Fruit fly (Drosophila melanogaster) whole organism, embryonic: ENCODE data around the gene Andorra.
A peak's percentile ranks its signal among the peaks of the same experiment; 100 is the strongest.

Experiments
- BEAF-32 ChIP-seq: fragments of 200-800 bp; sonication (Bioruptor generic); optimal IDR thresholded peaks from 3 replicates; lab custom pipeline; 2017; ENCODE audit warnings: missing biosample characterization, missing genetic modification characterization, mild to moderate bottlenecking, moderate library complexity, missing genetic modification reagents
- CG10565 ChIP-seq: fragments of 200-800 bp; sonication (Bioruptor generic); optimal IDR thresholded peaks from 3 replicates; lab custom pipeline; 2016; ENCODE audit warnings: missing biosample characterization, mild to moderate bottlenecking, missing genetic modification characterization
- CG11093 ChIP-seq: fragments of 200-800 bp; sonication (Bioruptor generic); IDR thresholded peaks from 3 replicates; pipeline ENCODE4 v1.3.6; 2022; ENCODE audit warnings: missing biosample characterization, missing genetic modification characterization
- CG11504 ChIP-seq: fragments of 200-800 bp; sonication (Bioruptor generic); optimal IDR thresholded peaks from 3 replicates; lab custom pipeline; 2019; ENCODE audit warnings: missing biosample characterization, mild to moderate bottlenecking, missing genetic modification characterization, moderate library complexity
- CG12104 ChIP-seq: fragments of 200-800 bp; sonication (Bioruptor generic); optimal IDR thresholded peaks from 3 replicates; lab custom pipeline; 2016; ENCODE audit warnings: missing biosample characterization, missing genetic modification characterization
- CG13296 ChIP-seq: fragments of 200-800 bp; sonication (Bioruptor generic); optimal IDR thresholded peaks from 3 replicates; lab custom pipeline; 2018; ENCODE audit warnings: missing biosample characterization, mild to moderate bottlenecking, missing genetic modification characterization
- CG13894 ChIP-seq: fragments of 200-800 bp; sonication (Bioruptor generic); optimal IDR thresholded peaks from 3 replicates; lab custom pipeline; 2018; ENCODE audit warnings: missing biosample characterization, mild to moderate bottlenecking, missing genetic modification characterization, moderate library complexity
- CG16815 ChIP-seq: fragments of 200-800 bp; sonication (Bioruptor generic); optimal IDR thresholded peaks from 3 replicates; lab custom pipeline; 2017; ENCODE audit warnings: missing biosample characterization, mild to moderate bottlenecking, missing genetic modification characterization
- CG17328 ChIP-seq: fragments of 200-800 bp; sonication (Bioruptor generic); IDR thresholded peaks from 2 replicates; pipeline ENCODE4 v1.3.6; 2022; ENCODE audit warnings: missing biosample characterization, missing genetic modification characterization
- CG18262 ChIP-seq: fragments of 200-800 bp; optimal IDR thresholded peaks from 3 replicates; lab custom pipeline; 2019; ENCODE audit warnings: missing biosample characterization, mild to moderate bottlenecking, missing genetic modification characterization, moderate library complexity
- CG18599 ChIP-seq: fragments of 200-800 bp; sonication (Bioruptor generic); optimal IDR thresholded peaks from 3 replicates; lab custom pipeline; 2017; ENCODE audit warnings: missing biosample characterization, missing genetic modification characterization, mild to moderate bottlenecking, moderate library complexity, missing genetic modification reagents
- CG2199 ChIP-seq: fragments of 200-800 bp; sonication (Bioruptor generic); IDR thresholded peaks from 3 replicates; pipeline ENCODE4 v1.3.6; 2022; ENCODE audit warnings: missing biosample characterization, missing genetic modification characterization
- CG31224 ChIP-seq: fragments of 200-800 bp; sonication (Bioruptor generic); IDR thresholded peaks from 2 replicates; pipeline ENCODE4 v1.3.6; 2022; ENCODE audit warnings: missing biosample characterization, missing genetic modification characterization
- CG34422 ChIP-seq: fragments of 200-800 bp; sonication (Bioruptor generic); IDR thresholded peaks from 3 replicates; pipeline ENCODE4 v1.3.6; 2022; ENCODE audit warnings: missing biosample characterization, missing genetic modification characterization
- CG3995 ChIP-seq: fragments of 200-800 bp; sonication (Bioruptor generic); optimal IDR thresholded peaks from 3 replicates; lab custom pipeline; 2016; ENCODE audit warnings: missing biosample characterization, missing genetic modification characterization
- CG42726 ChIP-seq: fragments of 200-800 bp; sonication (Bioruptor generic); IDR thresholded peaks from 2 replicates; pipeline ENCODE4 v1.3.6; 2022; ENCODE audit warnings: missing biosample characterization, missing genetic modification characterization; ENCODE audit not compliant: partially characterized antibody
- CG5953 ChIP-seq: fragments of 200-800 bp; sonication (Bioruptor generic); IDR thresholded peaks from 2 replicates; pipeline ENCODE4 v1.3.6; 2022; ENCODE audit warnings: missing biosample characterization, missing genetic modification characterization
- CG8290 ChIP-seq, 3 experiments: fragments of 200-800 bp; sonication (Bioruptor generic); optimal IDR thresholded peaks; 2 replicates each; lab custom pipeline; 2016 to 2019; ENCODE audit warnings: missing biosample characterization in 3 of 3, missing genetic modification characterization in 3 of 3, mild to moderate bottlenecking in 2 of 3, moderate library complexity in 1 of 3
- CG8388 ChIP-seq: fragments of 200-800 bp; sonication (Bioruptor generic); optimal IDR thresholded peaks from 2 replicates; lab custom pipeline; 2019; ENCODE audit warnings: missing biosample characterization, mild to moderate bottlenecking, missing genetic modification characterization, moderate library complexity
- CG9727 ChIP-seq: fragments of 200-800 bp; sonication (Bioruptor generic); optimal IDR thresholded peaks from 3 replicates; lab custom pipeline; 2017; ENCODE audit warnings: missing biosample characterization, mild to moderate bottlenecking, missing genetic modification characterization
- CG9797 ChIP-seq: fragments of 200-800 bp; sonication (Bioruptor generic); optimal IDR thresholded peaks from 3 replicates; lab custom pipeline; 2018; ENCODE audit warnings: missing biosample characterization, mild to moderate bottlenecking, missing genetic modification characterization
- D ChIP-seq, 2 experiments: fragments of 200-800 bp in 1 of 2; fragments of >200 bp in 1 of 2; sonication (Bioruptor generic) in 1 of 2; optimal IDR thresholded peaks; 2 replicates in 1 of 2; 3 replicates in 1 of 2; lab custom pipeline; 2017; ENCODE audit warnings: mild to moderate bottlenecking in 1 of 2, missing biosample characterization in 1 of 2, missing genetic modification characterization in 1 of 2, missing genetic modification reagents in 1 of 2
- Elba2 ChIP-seq: fragments of 200-800 bp; sonication (Bioruptor generic); optimal IDR thresholded peaks from 3 replicates; lab custom pipeline; 2016; ENCODE audit warnings: missing biosample characterization, missing genetic modification characterization
- Fer2 ChIP-seq: fragments of 200-800 bp; sonication (Bioruptor generic); optimal IDR thresholded peaks from 2 replicates; lab custom pipeline; 2018; ENCODE audit warnings: missing biosample characterization, mild to moderate bottlenecking, missing genetic modification characterization, moderate library complexity
- Hey ChIP-seq: fragments of 200-800 bp; sonication (Bioruptor generic); optimal IDR thresholded peaks from 3 replicates; lab custom pipeline; 2018; ENCODE audit warnings: missing biosample characterization, mild to moderate bottlenecking, missing genetic modification characterization
- HmgZ ChIP-seq: fragments of 200-800 bp; sonication (Bioruptor generic); optimal IDR thresholded peaks from 2 replicates; lab custom pipeline; 2018; ENCODE audit warnings: missing biosample characterization, mild to moderate bottlenecking, missing genetic modification characterization
- Hr39 ChIP-seq: fragments of >200 bp; optimal IDR thresholded peaks from 2 replicates; lab custom pipeline; 2017
- Lpt ChIP-seq: fragments of >200 bp; optimal IDR thresholded peaks from 2 replicates; lab custom pipeline; 2018; ENCODE audit warnings: missing biosample characterization, missing genetic modification characterization
- Mad ChIP-seq: fragments of 200-800 bp; sonication (Bioruptor generic); optimal IDR thresholded peaks from 2 replicates; lab custom pipeline; 2016; ENCODE audit warnings: missing biosample characterization, missing genetic modification characterization
- Ravus ChIP-seq: fragments of 200-800 bp; sonication (Bioruptor generic); IDR thresholded peaks from 2 replicates; pipeline ENCODE4 v1.3.6; 2022; ENCODE audit warnings: missing biosample characterization, missing genetic modification characterization
- ase ChIP-seq: fragments of 200-800 bp; sonication (Bioruptor generic); IDR thresholded peaks from 3 replicates; pipeline ENCODE4 v1.3.6; 2022; ENCODE audit warnings: missing biosample characterization, missing genetic modification characterization
- bab2 ChIP-seq: fragments of 200-800 bp; sonication (Bioruptor generic); optimal IDR thresholded peaks from 2 replicates; lab custom pipeline; 2016; ENCODE audit warnings: missing biosample characterization, missing genetic modification characterization
- cas ChIP-seq: fragments of 200-800 bp; sonication (Bioruptor generic); IDR thresholded peaks from 2 replicates; pipeline ENCODE4 v1.3.6; 2022; ENCODE audit warnings: missing biosample characterization, missing genetic modification characterization
- ems ChIP-seq: fragments of 200-800 bp; sonication (Bioruptor generic); optimal IDR thresholded peaks from 3 replicates; lab custom pipeline; 2016; ENCODE audit warnings: missing biosample characterization, missing genetic modification characterization
- fru ChIP-seq: fragments of >200 bp; optimal IDR thresholded peaks from 2 replicates; lab custom pipeline; 2017
- gem ChIP-seq: fragments of 200-800 bp; sonication (Bioruptor generic); optimal IDR thresholded peaks from 2 replicates; lab custom pipeline; 2019; ENCODE audit warnings: missing biosample characterization, mild to moderate bottlenecking, missing genetic modification characterization, moderate library complexity
- her ChIP-seq: fragments of 200-800 bp; sonication (Bioruptor generic); optimal IDR thresholded peaks from 2 replicates; lab custom pipeline; 2016; ENCODE audit warnings: missing biosample characterization, missing genetic modification characterization
- pfk ChIP-seq: fragments of 200-800 bp; sonication (Bioruptor generic); optimal IDR thresholded peaks from 2 replicates; lab custom pipeline; 2018; ENCODE audit warnings: missing biosample characterization, mild to moderate bottlenecking, missing genetic modification characterization, moderate library complexity
- prd ChIP-seq, 3 experiments: fragments of >200 bp in 2 of 3; fragments of 200-800 bp in 1 of 3; sonication (Bioruptor generic) in 1 of 3; optimal IDR thresholded peaks in 2 of 3; IDR thresholded peaks in 1 of 3; 2 replicates in 2 of 3; 3 replicates in 1 of 3; pipeline versions ENCODE4 v1.3.6 to Lab custom; 2017 to 2022; ENCODE audit warnings: missing biosample characterization in 1 of 3, missing genetic modification characterization in 1 of 3
- sens ChIP-seq: fragments of 200-800 bp; sonication (Bioruptor generic); peaks from one replicate; lab custom pipeline; 2016; ENCODE audit warnings: missing biosample characterization, missing genetic modification characterization
- sima ChIP-seq: fragments of 200-800 bp; sonication (Bioruptor generic); optimal IDR thresholded peaks from 2 replicates; lab custom pipeline; 2016; ENCODE audit warnings: missing biosample characterization, missing genetic modification characterization
- stwl ChIP-seq: fragments of 200-800 bp; sonication (Bioruptor generic); optimal IDR thresholded peaks from 3 replicates; lab custom pipeline; 2018; ENCODE audit warnings: missing biosample characterization, mild to moderate bottlenecking, missing genetic modification characterization, moderate library complexity
- sug ChIP-seq: fragments of 200-800 bp; optimal IDR thresholded peaks from 2 replicates; lab custom pipeline; 2019; ENCODE audit warnings: missing biosample characterization, mild to moderate bottlenecking, missing genetic modification characterization, moderate library complexity
- tll ChIP-seq, 2 experiments: fragments of 200-800 bp in 1 of 2; fragments of >200 bp in 1 of 2; sonication (Bioruptor generic) in 1 of 2; optimal IDR thresholded peaks; 2 replicates each; lab custom pipeline; 2017 to 2019; ENCODE audit warnings: missing biosample characterization in 2 of 2, missing genetic modification characterization in 2 of 2, mild to moderate bottlenecking in 1 of 2, moderate library complexity in 1 of 2

Gene Andorra

DNA sequence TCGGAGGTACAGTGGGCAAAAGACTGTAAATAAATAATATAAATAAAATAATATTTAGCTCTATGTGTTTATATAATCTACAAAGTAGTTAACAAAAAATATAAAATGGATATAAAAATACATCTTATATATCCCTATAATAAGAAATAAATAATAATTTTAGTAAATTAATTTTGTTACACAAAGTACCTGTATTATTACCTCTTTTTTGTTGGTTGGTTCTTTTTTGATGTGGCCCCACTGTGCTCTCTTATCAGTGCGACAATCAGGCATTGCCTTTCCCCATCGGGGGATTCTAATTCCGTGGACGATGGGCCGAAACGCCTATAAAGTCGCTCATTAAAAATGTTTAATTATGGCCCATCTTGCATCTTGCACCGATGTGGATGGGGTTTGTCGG lies 28.3 kb upstream of the Andorra start (continued):
- TF ChIP-seq stwl (no peak), Hr39 (lab: Kevin White, UChicago) (no peak), sug (tag; lab: Kevin White, UChicago) (no peak), Hey (no peak), CG3995 (GFP tag; lab: Kevin White, UChicago) (no peak), CG9797 (GFP tag; lab: Kevin White, UChicago) (no peak)

DNA sequence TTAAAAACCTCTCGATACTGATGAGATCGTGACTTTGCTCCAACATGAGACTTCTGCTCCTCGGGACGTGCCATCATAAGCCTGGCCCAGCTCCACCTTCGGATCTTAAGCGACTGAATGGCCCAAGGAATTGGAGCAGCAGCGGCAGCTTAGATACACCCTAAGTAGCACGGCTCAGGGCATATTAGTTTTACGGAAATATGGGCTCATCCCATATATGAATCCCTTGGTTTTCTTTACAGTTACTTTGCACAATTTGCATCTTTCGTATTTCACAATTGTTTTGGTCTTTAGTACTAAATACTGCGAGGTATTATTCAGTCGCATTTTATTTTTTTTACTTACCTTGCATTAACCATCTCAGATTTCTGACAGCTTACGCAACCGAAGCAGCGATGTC lies 25.8 kb upstream of the Andorra start, which contains the start of gene Hesr:
Gene Hesr, minus strand, starts transcription at position 101 of the 400 bp plus-strand sequence.
- TF ChIP-seq fru (lab: Kevin White, UChicago) (no peak), CG8290 (GFP tag; optimal IDR thresholded peaks at IDR 0.05; lab: Kevin White, UChicago) (no peak), CG8290 (tag; optimal IDR thresholded peaks at IDR 0.05; lab: Kevin White, UChicago) (no peak), D (optimal IDR thresholded peaks at IDR 0.05; lab: Kevin White, UChicago) (no peak), D (GFP tag; optimal IDR thresholded peaks at IDR 0.05; lab: Kevin White, UChicago) (no peak), CG12104 (GFP tag; lab: Kevin White, UChicago) (no peak), CG11093 (no peak), Mad (GFP tag; lab: Kevin White, UChicago) (no peak), prd (optimal IDR thresholded peaks at IDR 0.05; lab: Kevin White, UChicago) (no peak), prd (GFP tag; IDR thresholded peaks at IDR 0.05; lab: Robert Waterston, UW) (peak; percentile 30; the same call in 2 of the 3 replicates), tll (GFP tag; optimal IDR thresholded peaks at IDR 0.05; lab: Kevin White, UChicago) (no peak), CG13296 (GFP tag; lab: Kevin White, UChicago) (no peak), gem (peak; percentile 6), Lpt (GFP tag; lab: Kevin White, UChicago) (no peak), her (GFP tag; lab: Kevin White, UChicago) (no peak), CG8388 (no peak), CG18262 (tag; lab: Kevin White, UChicago) (no peak), Ravus (GFP tag; lab: Robert Waterston, UW) (no peak), ase (no peak), BEAF-32 (GFP tag; lab: Kevin White, UChicago) (no peak), CG42726 (GFP tag; lab: Robert Waterston, UW) (no peak), Fer2 (tag; lab: Kevin White, UChicago) (no peak), CG5953 (GFP tag; lab: Robert Waterston, UW) (no peak), CG34422 (GFP tag; lab: Robert Waterston, UW) (0 out of 3 replicates have a peak, but pooled peaks have one; percentile 16), HmgZ (no peak), CG9727 (GFP tag; lab: Kevin White, UChicago) (no peak), Elba2 (no peak), ems (GFP tag; lab: Kevin White, UChicago) (no peak), cas (GFP tag; lab: Robert Waterston, UW) (no peak), CG11504 (no peak), sima (GFP tag; lab: Kevin White, UChicago) (no peak), CG2199 (GFP tag; lab: Robert Waterston, UW) (no peak), CG17328 (GFP tag; lab: Robert Waterston, UW) (no peak), CG31224 (no peak), sens (peak; percentile 29)

dm6 chrX:18197642-18198041 lies 18.4 kb upstream of the Andorra start:
- TF ChIP-seq bab2 (GFP tag; lab: Kevin White, UChicago) (no peak), CG13894 (tag; lab: Kevin White, UChicago) (peak; percentile 93), CG10565 (GFP tag; lab: Kevin White, UChicago) (no peak), CG18599 (no peak), CG16815 (GFP tag; lab: Kevin White, UChicago) (no peak), pfk (no peak)
